Fruit fly (Drosophila melanogaster) whole organism, embryonic: ENCODE data around the gene CG11668.

Experiments used
- ATbp ChIP-seq: fragments of 200-800 bp; sonication (Bioruptor generic); optimal IDR thresholded peaks from 2 replicates; lab custom pipeline; 2017; ENCODE audit warnings: missing biosample characterization, mild to moderate bottlenecking, missing genetic modification characterization, missing genetic modification reagents
- Atf3 ChIP-seq: fragments of 200-800 bp; sonication (Bioruptor generic); optimal IDR thresholded peaks from 3 replicates; lab custom pipeline; 2016; ENCODE audit warnings: missing biosample characterization, missing genetic modification characterization
- Atf6 ChIP-seq: fragments of 200-800 bp; sonication (Bioruptor generic); IDR thresholded peaks from 2 replicates; pipeline ENCODE4 v1.3.6; 2022; ENCODE audit warnings: missing biosample characterization, missing genetic modification characterization
- Bgb ChIP-seq: fragments of 200-800 bp; sonication (Bioruptor generic); IDR thresholded peaks from 2 replicates; pipeline ENCODE4 v1.3.6; 2022; ENCODE audit warnings: missing biosample characterization, missing genetic modification characterization; ENCODE audit not compliant: partially characterized antibody
- CG1024 ChIP-seq: fragments of 200-800 bp; sonication (Bioruptor generic); IDR thresholded peaks from 2 replicates; pipeline ENCODE4 v1.3.6; 2022; ENCODE audit warnings: missing biosample characterization, missing genetic modification characterization
- CG11093 ChIP-seq: fragments of 200-800 bp; sonication (Bioruptor generic); IDR thresholded peaks from 3 replicates; pipeline ENCODE4 v1.3.6; 2022; ENCODE audit warnings: missing biosample characterization, missing genetic modification characterization
- CG11456 ChIP-seq: fragments of 200-800 bp; sonication (Bioruptor generic); IDR thresholded peaks from 3 replicates; pipeline ENCODE4 v1.3.6; 2022; ENCODE audit warnings: missing biosample characterization, missing genetic modification characterization
- CG11560 ChIP-seq: fragments of 200-800 bp; sonication (Bioruptor generic); IDR thresholded peaks from 3 replicates; pipeline ENCODE4 v1.3.6; 2022; ENCODE audit warnings: missing biosample characterization, missing genetic modification characterization
- CG11696 ChIP-seq: fragments of 200-800 bp; sonication (Bioruptor generic); IDR thresholded peaks from 2 replicates; pipeline ENCODE4 v1.3.6; 2022; ENCODE audit warnings: missing biosample characterization, missing genetic modification characterization
- CG1233 ChIP-seq: fragments of 200-800 bp; sonication (Bioruptor generic); optimal IDR thresholded peaks from 4 replicates; lab custom pipeline; 2018; ENCODE audit warnings: missing biosample characterization, mild to moderate bottlenecking, missing genetic modification characterization
- CG12391 ChIP-seq: fragments of 200-800 bp; sonication (Bioruptor generic); optimal IDR thresholded peaks from 3 replicates; lab custom pipeline; 2018; ENCODE audit warnings: missing biosample characterization, mild to moderate bottlenecking, missing genetic modification characterization, moderate library complexity
- CG12659 ChIP-seq: fragments of 200-800 bp; sonication (Bioruptor generic); optimal IDR thresholded peaks from 3 replicates; lab custom pipeline; 2017; ENCODE audit warnings: mild to moderate bottlenecking, missing biosample characterization, missing genetic modification reagents, missing genetic modification characterization
- CG13296 ChIP-seq: fragments of 200-800 bp; sonication (Bioruptor generic); optimal IDR thresholded peaks from 3 replicates; lab custom pipeline; 2018; ENCODE audit warnings: missing biosample characterization, mild to moderate bottlenecking, missing genetic modification characterization
- CG14441 ChIP-seq: fragments of 200-800 bp; sonication (Bioruptor generic); IDR thresholded peaks from 2 replicates; pipeline ENCODE4 v1.3.6; 2022; ENCODE audit warnings: missing biosample characterization, missing genetic modification characterization
- CG16813 ChIP-seq: fragments of 200-800 bp; sonication (Bioruptor generic); IDR thresholded peaks from 3 replicates; pipeline ENCODE4 v1.3.6; 2022; ENCODE audit warnings: missing biosample characterization, missing genetic modification characterization; ENCODE audit not compliant: partially characterized antibody
- CG2116 ChIP-seq: fragments of 200-800 bp; sonication (Bioruptor generic); optimal IDR thresholded peaks from 3 replicates; lab custom pipeline; 2018; ENCODE audit warnings: missing biosample characterization, mild to moderate bottlenecking, missing genetic modification characterization
- CG30431 ChIP-seq: fragments of 200-800 bp; sonication (Bioruptor generic); optimal IDR thresholded peaks from 2 replicates; lab custom pipeline; 2017; ENCODE audit warnings: missing biosample characterization, missing genetic modification characterization
- CG31365 ChIP-seq: fragments of 200-800 bp; sonication (Bioruptor generic); optimal IDR thresholded peaks from 2 replicates; lab custom pipeline; 2018; ENCODE audit warnings: missing biosample characterization, mild to moderate bottlenecking, missing genetic modification characterization
- CG3995 ChIP-seq: fragments of 200-800 bp; sonication (Bioruptor generic); optimal IDR thresholded peaks from 3 replicates; lab custom pipeline; 2016; ENCODE audit warnings: missing biosample characterization, missing genetic modification characterization
- CG4282 ChIP-seq: fragments of 200-800 bp; sonication (Bioruptor generic); optimal IDR thresholded peaks from 2 replicates; lab custom pipeline; 2016; ENCODE audit warnings: missing biosample characterization, missing genetic modification characterization
- CG4707 ChIP-seq: fragments of 200-800 bp; sonication (Bioruptor generic); optimal IDR thresholded peaks from 2 replicates; lab custom pipeline; 2018; ENCODE audit warnings: missing biosample characterization, mild to moderate bottlenecking, missing genetic modification characterization, moderate library complexity
- CG8359 ChIP-seq: fragments of 200-800 bp; sonication (Bioruptor generic); optimal IDR thresholded peaks from 2 replicates; lab custom pipeline; 2017; ENCODE audit warnings: missing biosample characterization, mild to moderate bottlenecking, missing genetic modification characterization, borderline replicate concordance
- CG9437 ChIP-seq: fragments of 200-800 bp; sonication (Bioruptor generic); optimal IDR thresholded peaks from 2 replicates; lab custom pipeline; 2018; ENCODE audit warnings: missing biosample characterization, mild to moderate bottlenecking, missing genetic modification characterization
- Dfd ChIP-seq, 2 experiments: fragments of >200 bp; optimal IDR thresholded peaks; 2 replicates each; lab custom pipeline; 2017; ENCODE audit warnings: missing biosample characterization in 2 of 2, missing genetic modification characterization in 2 of 2
- Fer3 ChIP-seq: fragments of 200-800 bp; sonication (Bioruptor generic); optimal IDR thresholded peaks from 2 replicates; lab custom pipeline; 2018; ENCODE audit warnings: missing biosample characterization, mild to moderate bottlenecking, missing genetic modification characterization, moderate library complexity
- H2.0 ChIP-seq: fragments of 200-800 bp; sonication (Bioruptor generic); IDR thresholded peaks from 2 replicates; pipeline ENCODE4 v1.3.6; 2022; ENCODE audit warnings: missing biosample characterization, missing genetic modification characterization
- Hr51 ChIP-seq, 2 experiments: fragments of 200-800 bp; sonication (Bioruptor generic); optimal IDR thresholded peaks; 2 replicates in 1 of 2; 3 replicates in 1 of 2; lab custom pipeline; 2016 to 2018; ENCODE audit warnings: missing biosample characterization in 2 of 2, missing genetic modification characterization in 2 of 2, mild to moderate bottlenecking in 1 of 2, moderate library complexity in 1 of 2
- Myb ChIP-seq: fragments of 200-800 bp; sonication (Bioruptor generic); optimal IDR thresholded peaks from 2 replicates; lab custom pipeline; 2016; ENCODE audit warnings: missing biosample characterization, missing genetic modification characterization
- NC2β ChIP-seq: fragments of 200-800 bp; sonication (Bioruptor generic); optimal IDR thresholded peaks from 2 replicates; lab custom pipeline; 2016; ENCODE audit warnings: missing biosample characterization, missing genetic modification characterization
- Nf-YC ChIP-seq: fragments of 200-800 bp; optimal IDR thresholded peaks from 3 replicates; lab custom pipeline; 2019; ENCODE audit warnings: missing biosample characterization, mild to moderate bottlenecking, missing genetic modification characterization, moderate library complexity
- Sox102F ChIP-seq: fragments of 200-800 bp; sonication (Bioruptor generic); optimal IDR thresholded peaks from 2 replicates; lab custom pipeline; 2018; ENCODE audit warnings: missing biosample characterization, mild to moderate bottlenecking, missing genetic modification characterization, moderate library complexity
- chif ChIP-seq, 2 experiments: fragments of 200-800 bp; sonication (Bioruptor generic); optimal IDR thresholded peaks; 3 replicates each; lab custom pipeline; 2016; ENCODE audit warnings: missing biosample characterization in 2 of 2, missing genetic modification characterization in 2 of 2
- chinmo ChIP-seq: fragments of 200-800 bp; sonication (Bioruptor generic); IDR thresholded peaks from 4 replicates; pipeline ENCODE4 v1.3.6; 2022; ENCODE audit warnings: missing biosample characterization, missing genetic modification characterization; ENCODE audit not compliant: partially characterized antibody
- crc ChIP-seq: fragments of 200-800 bp; sonication (Bioruptor generic); optimal IDR thresholded peaks from 2 replicates; lab custom pipeline; 2016; ENCODE audit warnings: missing biosample characterization, missing genetic modification characterization
- dati ChIP-seq: fragments of 200-800 bp; sonication (Bioruptor generic); IDR thresholded peaks from 2 replicates; pipeline ENCODE4 v1.3.6; 2022; ENCODE audit warnings: missing biosample characterization, missing genetic modification characterization
- gsb ChIP-seq: fragments of 200-800 bp; sonication (Bioruptor generic); IDR thresholded peaks from 2 replicates; pipeline ENCODE4 v1.3.6; 2022; ENCODE audit warnings: missing biosample characterization, missing genetic modification characterization
- h ChIP-seq: fragments of >200 bp; optimal IDR thresholded peaks from 2 replicates; lab custom pipeline; 2017
- inv ChIP-seq: fragments of 200-800 bp; sonication (Bioruptor generic); IDR thresholded peaks from 2 replicates; pipeline ENCODE4 v1.3.6; 2022; ENCODE audit warnings: missing biosample characterization, missing genetic modification characterization; ENCODE audit not compliant: partially characterized antibody
- jumu ChIP-seq: fragments of 200-800 bp; sonication (Bioruptor generic); optimal IDR thresholded peaks from 3 replicates; lab custom pipeline; 2016; ENCODE audit warnings: missing biosample characterization, missing genetic modification characterization
- nerfin-1 ChIP-seq: fragments of 200-800 bp; sonication (Bioruptor generic); optimal IDR thresholded peaks from 3 replicates; lab custom pipeline; 2019; ENCODE audit warnings: missing biosample characterization, mild to moderate bottlenecking, missing genetic modification characterization, moderate library complexity
- odd ChIP-seq: fragments of 200-800 bp; sonication (Bioruptor generic); optimal IDR thresholded peaks from 2 replicates; lab custom pipeline; 2017; ENCODE audit warnings: missing biosample characterization, mild to moderate bottlenecking, missing genetic modification characterization
- otp ChIP-seq: fragments of 200-800 bp; sonication (Bioruptor generic); IDR thresholded peaks from 3 replicates; pipeline ENCODE4, ENCODE4 v1.3.6; 2022; ENCODE audit warnings: missing biosample characterization, missing genetic modification characterization
- peb ChIP-seq: fragments of 200-800 bp; sonication (Bioruptor generic); IDR thresholded peaks from 2 replicates; pipeline ENCODE4 v1.3.6; 2022; ENCODE audit warnings: missing biosample characterization, missing genetic modification characterization
- shn ChIP-seq: fragments of 200-800 bp; sonication (Bioruptor generic); optimal IDR thresholded peaks from 3 replicates; lab custom pipeline; 2016; ENCODE audit warnings: missing biosample characterization, missing genetic modification characterization
- sna ChIP-seq: fragments of 200-800 bp; sonication (Bioruptor generic); IDR thresholded peaks from 2 replicates; pipeline ENCODE4 v1.3.6; 2022; ENCODE audit warnings: missing biosample characterization, missing genetic modification characterization; ENCODE audit not compliant: partially characterized antibody
- stc ChIP-seq: fragments of 200-800 bp; sonication (Bioruptor generic); IDR thresholded peaks from 2 replicates; pipeline ENCODE4 v1.3.6; 2022; ENCODE audit warnings: missing biosample characterization, missing genetic modification characterization
- tgo ChIP-seq: fragments of 200-800 bp; sonication (Bioruptor generic); IDR thresholded peaks from 3 replicates; pipeline ENCODE4 v1.3.6; 2022; ENCODE audit warnings: missing biosample characterization, missing genetic modification characterization
- tin ChIP-seq: fragments of 200-800 bp; sonication (Bioruptor generic); optimal IDR thresholded peaks from 3 replicates; lab custom pipeline; 2016; ENCODE audit warnings: missing biosample characterization, missing genetic modification characterization
- tll ChIP-seq, 2 experiments: fragments of 200-800 bp in 1 of 2; fragments of >200 bp in 1 of 2; sonication (Bioruptor generic) in 1 of 2; optimal IDR thresholded peaks; 2 replicates each; lab custom pipeline; 2017 to 2019; ENCODE audit warnings: missing biosample characterization in 2 of 2, missing genetic modification characterization in 2 of 2, mild to moderate bottlenecking in 1 of 2, moderate library complexity in 1 of 2
- usp ChIP-seq: fragments of >200 bp; optimal IDR thresholded peaks from 2 replicates; lab custom pipeline; 2017; ENCODE audit warnings: missing biosample characterization, missing genetic modification characterization

CG11668 gene

dm6 chr3R:13012351-13012750, 25.8 kb upstream of the CG11668 start (continued):
- TF ChIP-seq h (lab: Kevin White, UChicago): no peak
- TF ChIP-seq Bgb: 0 out of 2 replicates have a peak, but pooled peaks have one; percentile 17
- TF ChIP-seq odd (GFP tag; lab: Kevin White, UChicago): peak; percentile 7
- TF ChIP-seq CG8359 (GFP tag; lab: Kevin White, UChicago): no peak
- TF ChIP-seq CG12391 (tag; lab: Kevin White, UChicago): peak; percentile 45
- TF ChIP-seq CG11560 (tag; lab: Robert Waterston, UW): no peak; the same call in 2 of the 3 replicates
- 0 out of 4 replicates have a peak, but pooled peaks have one; percentile 67 for TF ChIP-seq chinmo (GFP tag; lab: Robert Waterston, UW)
- no peak for TF ChIP-seq CG1024 (GFP tag; lab: Robert Waterston, UW)
- peak; percentile 22 for TF ChIP-seq shn
- TF ChIP-seq CG4282 (GFP tag; lab: Kevin White, UChicago): peak; percentile 51
- no peak for TF ChIP-seq CG3995
- peak; percentile 1 for TF ChIP-seq CG30431 (GFP tag; lab: Kevin White, UChicago)
- no peak for TF ChIP-seq Dfd (GFP tag; optimal IDR thresholded peaks at IDR 0.05; lab: Kevin White, UChicago)
- TF ChIP-seq tgo (GFP tag; lab: Robert Waterston, UW): peak; percentile 55; the same call in 2 of the 3 replicates
- no peak for TF ChIP-seq usp (GFP tag; lab: Kevin White, UChicago)
- TF ChIP-seq Fer3: peak; percentile 25
- TF ChIP-seq CG9437 (GFP tag; lab: Kevin White, UChicago): peak; percentile 5
- TF ChIP-seq H2.0 (GFP tag; lab: Robert Waterston, UW): peak; percentile 60
- peak; percentile 41; the same call in 1 of the 2 replicates for TF ChIP-seq stc (GFP tag; lab: Robert Waterston, UW)
- peak; percentile 46; the same call in 1 of the 2 replicates for TF ChIP-seq Atf6 (GFP tag; lab: Robert Waterston, UW)
- TF ChIP-seq CG2116 (GFP tag; lab: Kevin White, UChicago): no peak
- no peak for TF ChIP-seq sna (GFP tag; lab: Robert Waterston, UW)
- peak; percentile 30 for TF ChIP-seq CG13296 (GFP tag; lab: Kevin White, UChicago)
- peak; percentile 43 for TF ChIP-seq CG4707 (GFP tag; lab: Kevin White, UChicago)
- peak; percentile 37; the same call in 1 of the 2 replicates for TF ChIP-seq dati (GFP tag; lab: Robert Waterston, UW)
- no peak for TF ChIP-seq CG31365 (tag; lab: Kevin White, UChicago)
- TF ChIP-seq NC2β (GFP tag; lab: Kevin White, UChicago): no peak
- TF ChIP-seq crc: peak; percentile 54
- peak; percentile 19 for TF ChIP-seq Nf-YC (tag; lab: Kevin White, UChicago)
- peak; percentile 17 for TF ChIP-seq ATbp
- no peak for TF ChIP-seq CG16813 (GFP tag; lab: Robert Waterston, UW)
- peak; percentile 82 for TF ChIP-seq CG14441 (GFP tag; lab: Robert Waterston, UW)
- peak in 1 of 2 experiments; percentile 55 for TF ChIP-seq tll (GFP tag; optimal IDR thresholded peaks at IDR 0.05; lab: Kevin White, UChicago)
- no peak for TF ChIP-seq Sox102F (GFP tag; lab: Kevin White, UChicago)
- TF ChIP-seq CG11696 (GFP tag; lab: Robert Waterston, UW): peak; percentile 42; the same call in 1 of the 2 replicates
- TF ChIP-seq Myb (GFP tag; lab: Kevin White, UChicago): peak; percentile 51
- peak; percentile 58 to 62 for TF ChIP-seq chif (GFP tag; optimal IDR thresholded peaks at IDR 0.05; lab: Kevin White, UChicago)
- TF ChIP-seq CG1233 (GFP tag; lab: Kevin White, UChicago): peak; percentile 66
- no peak; the same call in 1 of the 2 replicates for TF ChIP-seq peb (GFP tag; lab: Robert Waterston, UW)
- peak; percentile 63 for TF ChIP-seq tin (GFP tag; lab: Kevin White, UChicago)
- peak; percentile 33 for TF ChIP-seq jumu (GFP tag; lab: Kevin White, UChicago)
- peak; percentile 21 for TF ChIP-seq Atf3 (GFP tag; lab: Kevin White, UChicago)
- TF ChIP-seq gsb (GFP tag; lab: Robert Waterston, UW): peak; percentile 65
- peak; percentile 26 for TF ChIP-seq CG12659 (GFP tag; lab: Kevin White, UChicago)
- TF ChIP-seq otp (GFP tag; lab: Robert Waterston, UW): peak; percentile 66; the same call in 1 of the 3 replicates
- TF ChIP-seq CG11456: peak; percentile 73
- no peak for TF ChIP-seq CG11093 (GFP tag; lab: Robert Waterston, UW)
- TF ChIP-seq Hr51 (GFP tag; optimal IDR thresholded peaks at IDR 0.05; lab: Kevin White, UChicago): peak; percentile 52 to 69
- peak; percentile 39 for TF ChIP-seq nerfin-1 (tag; lab: Kevin White, UChicago)
- no peak for TF ChIP-seq inv (GFP tag; lab: Robert Waterston, UW)
